Fruit fly (Drosophila melanogaster) S2 (cell line): ENCODE measurements around the gene CG7201.

Experiments used
- CG8478 ChIP-seq: fragments of >200 bp; optimal IDR thresholded peaks from 2 replicates; lab custom pipeline; 2018
- CTCF ChIP-seq, 2 experiments: fragments of >200 bp; optimal IDR thresholded peaks; 2 replicates each; lab custom pipeline; 2018

dm6 chr3L:8240501-8240900, 54.6 kb downstream of the CG7201 start, which contains the start of gene CG7213:
- no peak for TF ChIP-seq CTCF (optimal IDR thresholded peaks at IDR 0.05; lab: Kevin White, UChicago)
- no peak for TF ChIP-seq CG8478 (lab: Kevin White, UChicago)
